Worm (Caenorhabditis elegans) whole organism, L3 larva: ENCODE results near the gene hcp-2.
A peak's percentile ranks its signal among the peaks of the same experiment; 100 is the strongest.

ENCODE experiments used
- ZK546.5 ChIP-seq: sonication (generic microtip); optimal IDR thresholded peaks from 2 replicates; lab custom pipeline; 2017; ENCODE audit warnings: missing biosample characterization, missing genetic modification characterization
- aly-2 ChIP-seq: fragments of 150-350 bp; optimal IDR thresholded peaks from 2 replicates; lab custom pipeline; 2014; ENCODE audit warnings: missing biosample characterization, missing genetic modification characterization
- ama-1 ChIP-seq: fragments of 150-350 bp; optimal IDR thresholded peaks from 2 replicates; lab custom pipeline; 2018
- ceh-16 ChIP-seq: sonication (generic microtip); optimal IDR thresholded peaks from 2 replicates; lab custom pipeline; 2017; ENCODE audit warnings: missing biosample characterization, missing genetic modification characterization
- ceh-28 ChIP-seq: fragments of 150-350 bp; optimal IDR thresholded peaks from 2 replicates; lab custom pipeline; 2014; ENCODE audit warnings: missing biosample characterization, missing genetic modification reagents, missing genetic modification characterization
- ceh-82 ChIP-seq: fragments of 150-350 bp; optimal IDR thresholded peaks from 2 replicates; lab custom pipeline; 2014; ENCODE audit warnings: missing biosample characterization, missing genetic modification characterization
- ceh-9 ChIP-seq: sonication (generic microtip); optimal IDR thresholded peaks from 2 replicates; lab custom pipeline; 2018; ENCODE audit warnings: missing biosample characterization, missing genetic modification characterization
- elt-2 ChIP-seq: sonication (generic microtip); optimal IDR thresholded peaks from 2 replicates; lab custom pipeline; 2016; ENCODE audit warnings: missing genetic modification reagents, mild to moderate bottlenecking, missing genetic modification characterization, missing compliant biosample characterization
- elt-3 ChIP-seq, 3 experiments: fragments of 150-350 bp in 1 of 3; sonication (generic microtip) in 2 of 3; optimal IDR thresholded peaks; 2 replicates in 2 of 3; 4 replicates in 1 of 3; lab custom pipeline; 2014 to 2017; ENCODE audit warnings: missing biosample characterization in 3 of 3, missing genetic modification characterization in 3 of 3
- eor-1 ChIP-seq, 2 experiments: fragments of 150-350 bp; optimal IDR thresholded peaks; 2 replicates each; lab custom pipeline; 2014 to 2018; ENCODE audit warnings: missing biosample characterization in 2 of 2, missing genetic modification characterization in 2 of 2
- fkh-10 ChIP-seq: sonication (generic microtip); optimal IDR thresholded peaks from 2 replicates; lab custom pipeline; 2017; ENCODE audit warnings: missing biosample characterization, missing genetic modification reagents, missing genetic modification characterization
- hmg-11 ChIP-seq: sonication (generic microtip); optimal IDR thresholded peaks from 2 replicates; lab custom pipeline; 2016; ENCODE audit warnings: missing genetic modification characterization, missing compliant biosample characterization
- lin-15B ChIP-seq: fragments of 150-350 bp; optimal IDR thresholded peaks from 2 replicates; lab custom pipeline; 2014; ENCODE audit warnings: missing biosample characterization, missing genetic modification characterization
- lin-39 ChIP-seq: fragments of 150-350 bp; optimal IDR thresholded peaks from 2 replicates; lab custom pipeline; 2018; ENCODE audit warnings: missing biosample characterization, missing genetic modification reagents, missing genetic modification characterization
- lsy-12 ChIP-seq: sonication (generic microtip); optimal IDR thresholded peaks from 2 replicates; lab custom pipeline; 2016; ENCODE audit warnings: mild to moderate bottlenecking, missing genetic modification characterization, missing compliant biosample characterization
- mdl-1 ChIP-seq: fragments of 150-350 bp; optimal IDR thresholded peaks from 2 replicates; lab custom pipeline; 2014; ENCODE audit warnings: missing biosample characterization, missing genetic modification characterization
- mml-1 ChIP-seq: fragments of 150-350 bp; sonication (generic microtip); optimal IDR thresholded peaks from 3 replicates; lab custom pipeline; 2014; ENCODE audit warnings: missing biosample characterization, missing genetic modification characterization
- nfya-1 ChIP-seq: sonication (generic microtip); optimal IDR thresholded peaks from 2 replicates; lab custom pipeline; 2017; ENCODE audit warnings: missing genetic modification characterization, mild to moderate bottlenecking, missing compliant biosample characterization, antibody characterized with exemption, moderate library complexity; ENCODE audit not compliant: insufficient read depth
- nhr-11 ChIP-seq: fragments of 150-350 bp; optimal IDR thresholded peaks from 2 replicates; lab custom pipeline; 2014; ENCODE audit warnings: missing biosample characterization, missing genetic modification characterization
- nhr-67 ChIP-seq: fragments of 150-350 bp; optimal IDR thresholded peaks from 2 replicates; lab custom pipeline; 2014; ENCODE audit warnings: missing biosample characterization, missing genetic modification characterization
- nhr-76 ChIP-seq: fragments of 150-350 bp; sonication (generic microtip); optimal IDR thresholded peaks from 5 replicates; lab custom pipeline; 2014; ENCODE audit warnings: missing biosample characterization, missing genetic modification characterization
- nhr-77 ChIP-seq: fragments of 150-350 bp; optimal IDR thresholded peaks from 2 replicates; lab custom pipeline; 2014; ENCODE audit warnings: missing biosample characterization, missing genetic modification characterization
- pha-4 ChIP-seq: fragments of 150-350 bp; optimal IDR thresholded peaks from 2 replicates; lab custom pipeline; 2014; ENCODE audit warnings: missing biosample characterization, missing genetic modification reagents, missing genetic modification characterization
- pqm-1 ChIP-seq: fragments of 150-350 bp; optimal IDR thresholded peaks from 2 replicates; lab custom pipeline; 2017; ENCODE audit warnings: missing biosample characterization, missing genetic modification characterization, inconsistent platforms
- sea-2 ChIP-seq: fragments of 150-350 bp; sonication (generic microtip); optimal IDR thresholded peaks from 4 replicates; lab custom pipeline; 2014; ENCODE audit warnings: missing biosample characterization, missing genetic modification reagents, missing genetic modification characterization
- skn-1 ChIP-seq: fragments of 150-350 bp; optimal IDR thresholded peaks from 2 replicates; lab custom pipeline; 2014; ENCODE audit warnings: missing biosample characterization, missing genetic modification characterization
- snpc-4 ChIP-seq: fragments of 150-350 bp; optimal IDR thresholded peaks from 2 replicates; lab custom pipeline; 2014; ENCODE audit warnings: missing biosample characterization, missing genetic modification characterization
- tbx-2 ChIP-seq: sonication (generic microtip); optimal IDR thresholded peaks from 2 replicates; lab custom pipeline; 2016; ENCODE audit warnings: mild to moderate bottlenecking, missing genetic modification characterization, missing compliant biosample characterization
- ztf-4 ChIP-seq: fragments of 150-350 bp; optimal IDR thresholded peaks from 2 replicates; lab custom pipeline; 2014; ENCODE audit warnings: missing biosample characterization, missing genetic modification characterization

The hcp-2 gene

ce11 chrV:9664620-9665019, 19.0 kb downstream of the hcp-2 start:
- TF ChIP-seq nfya-1 (tag; lab: Kevin White, UChicago), result peak; percentile 59
- TF ChIP-seq sea-2 (GFP tag; lab: Kevin White, UChicago), result no peak
- peak; percentile 43 for TF ChIP-seq mdl-1 (tag; lab: Kevin White, UChicago)
- no peak for TF ChIP-seq elt-3 (tag; optimal IDR thresholded peaks at IDR 0.05; lab: Kevin White, UChicago)
- TF ChIP-seq lin-39 (tag; lab: Kevin White, UChicago), result peak; percentile 74
- TF ChIP-seq lin-15B (tag; lab: Kevin White, UChicago), result peak; percentile 29
- TF ChIP-seq nhr-76 (tag; lab: Kevin White, UChicago), result no peak
- TF ChIP-seq ama-1 (lab: Kevin White, UChicago), result no peak
- peak; percentile 78 for TF ChIP-seq fkh-10 (GFP tag; lab: Kevin White, UChicago)
- TF ChIP-seq tbx-2 (tag; lab: Kevin White, UChicago), result no peak
- no peak for TF ChIP-seq ZK546.5 (tag; lab: Kevin White, UChicago)
- TF ChIP-seq ceh-9 (tag; lab: Kevin White, UChicago), result no peak
- no peak for TF ChIP-seq mml-1 (tag; lab: Kevin White, UChicago)

ce11 chrV:9666394-9666793, 20.7 kb downstream of the hcp-2 start, which contains the start of gene ZK287.1:
Gene ZK287.1 (plus strand): TSS chrV:9666694.
- TF ChIP-seq ZK546.5 (tag; lab: Kevin White, UChicago) (no peak), lin-39 (tag; lab: Kevin White, UChicago) (peak; percentile 15), nhr-11 (tag; lab: Kevin White, UChicago) (no peak), nfya-1 (tag; lab: Kevin White, UChicago) (peak; percentile 27), aly-2 (tag; lab: Kevin White, UChicago) (no peak)

DNA sequence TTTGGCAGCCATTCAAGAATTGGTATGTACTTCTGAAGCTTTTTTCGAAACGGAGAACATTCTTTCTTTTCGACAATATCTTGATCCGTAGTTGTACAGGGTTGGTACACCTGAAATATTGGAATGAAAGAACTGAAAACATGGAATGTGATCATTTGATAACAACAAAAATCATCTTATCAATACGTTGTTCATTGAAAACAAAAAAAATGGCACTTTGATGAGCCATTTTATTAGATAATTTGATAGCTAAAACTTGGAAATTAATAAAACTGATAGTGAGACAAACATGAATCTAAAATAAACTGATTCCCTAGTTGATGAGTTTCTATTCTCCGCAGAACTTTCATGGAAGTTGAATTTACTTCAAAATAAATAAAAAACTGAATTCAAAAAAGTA, 26.8 kb downstream of the hcp-2 start:
- peak; percentile 70 for TF ChIP-seq elt-2 (tag; lab: Kevin White, UChicago)
- no peak for TF ChIP-seq skn-1 (tag; lab: Kevin White, UChicago)

DNA sequence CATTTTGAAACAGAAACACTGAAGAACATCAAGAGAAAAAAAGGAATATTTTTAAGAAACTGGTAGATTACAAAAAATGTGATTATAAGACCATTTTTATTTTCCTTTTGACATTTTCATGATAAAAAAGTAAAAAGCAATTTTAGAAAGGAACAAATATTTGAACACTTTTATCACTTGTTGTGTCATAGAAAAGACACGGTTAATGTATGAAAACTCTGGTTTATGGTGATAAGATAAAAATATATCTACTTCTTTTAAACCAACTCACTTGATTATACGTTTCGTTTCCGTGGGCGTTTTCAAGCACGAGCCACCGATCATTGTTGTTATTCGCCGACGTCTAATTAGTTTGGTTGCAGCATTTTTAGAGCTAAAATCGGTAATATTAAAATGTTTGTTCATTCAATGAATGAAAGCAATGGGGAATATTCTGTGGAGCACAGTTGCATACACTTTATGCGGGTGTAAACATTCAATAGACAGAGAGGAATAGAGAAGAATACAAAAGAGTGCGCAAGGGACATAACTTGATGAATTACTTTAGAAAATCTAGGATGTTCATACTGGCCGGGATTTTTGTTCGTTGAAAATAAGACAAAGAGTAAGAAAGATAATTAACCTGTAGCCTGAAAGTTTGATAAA, 27.7 kb downstream of the hcp-2 start, which contains the start of gene sulp-8:
sulp-8 (minus strand) TSS at position 469 of the 645 bp plus-strand sequence.
- TF ChIP-seq ceh-28 (tag; lab: Kevin White, UChicago) (no peak), elt-2 (tag; lab: Kevin White, UChicago) (peak; percentile 71), pha-4 (tag; lab: Kevin White, UChicago) (peak; percentile 51)

DNA sequence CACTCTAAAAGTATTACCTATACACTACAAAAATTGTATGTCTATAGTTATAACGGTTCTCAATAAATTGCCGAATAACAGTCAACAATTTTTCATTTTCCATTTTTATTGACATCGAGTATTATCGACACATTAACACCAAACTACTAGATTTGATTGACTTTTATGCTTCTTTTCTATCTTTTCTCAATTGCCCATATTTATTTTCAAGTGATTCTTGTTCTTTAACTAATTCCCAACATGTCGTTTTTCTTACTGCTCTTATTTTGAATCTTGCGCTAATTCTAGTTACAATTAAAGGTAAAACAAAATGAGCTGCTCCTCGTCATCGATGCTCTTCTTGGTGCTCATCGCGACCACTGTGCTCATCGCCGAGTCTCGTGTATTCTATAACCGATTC, 32.3 kb downstream of the hcp-2 start, which contains the start of gene cthd-1:
cthd-1 (plus strand) TSS at position 301 of the 400 bp plus-strand sequence.
- no peak for TF ChIP-seq ama-1 (lab: Kevin White, UChicago)
- no peak for TF ChIP-seq sea-2 (GFP tag; lab: Kevin White, UChicago)
- TF ChIP-seq nhr-11 (tag; lab: Kevin White, UChicago), result no peak
- TF ChIP-seq nhr-67, result no peak
- no peak for TF ChIP-seq elt-2 (tag; lab: Kevin White, UChicago)
- TF ChIP-seq ztf-4 (tag; lab: Kevin White, UChicago), result no peak
- no peak for TF ChIP-seq lin-39 (tag; lab: Kevin White, UChicago)
- TF ChIP-seq ceh-16 (tag; lab: Kevin White, UChicago), result no peak
- TF ChIP-seq lsy-12, result no peak

DNA sequence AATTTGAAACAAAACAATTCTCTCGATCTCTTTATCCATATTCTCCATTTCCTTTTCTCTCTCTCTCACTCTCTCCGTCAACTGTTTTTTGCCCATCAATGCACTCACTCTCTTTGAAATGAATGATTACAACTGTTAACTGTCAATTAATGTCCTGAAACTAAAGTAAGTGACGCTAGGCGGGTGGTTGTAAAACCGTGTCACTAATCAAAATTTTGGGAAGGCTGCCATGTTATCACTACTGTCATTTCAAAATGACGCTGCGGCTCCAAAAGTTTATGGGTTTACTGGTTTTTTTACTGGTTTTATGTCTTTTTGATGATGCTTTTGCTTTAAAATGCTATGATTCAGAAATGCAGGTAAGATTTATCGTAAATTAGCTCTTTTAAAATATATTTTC, 33.5 kb downstream of the hcp-2 start, which contains the start of gene ZK287.9:
ZK287.9 (plus strand) TSS at position 192 of the 400 bp plus-strand sequence.
- TF ChIP-seq elt-2 (tag; lab: Kevin White, UChicago) (peak; percentile 67), hmg-11 (tag; lab: Kevin White, UChicago) (no peak), pqm-1 (tag; lab: Kevin White, UChicago) (peak; percentile 37), nfya-1 (tag; lab: Kevin White, UChicago) (no peak)
- TF ChIP-seq, all 47 proteins: peak for 2

DNA sequence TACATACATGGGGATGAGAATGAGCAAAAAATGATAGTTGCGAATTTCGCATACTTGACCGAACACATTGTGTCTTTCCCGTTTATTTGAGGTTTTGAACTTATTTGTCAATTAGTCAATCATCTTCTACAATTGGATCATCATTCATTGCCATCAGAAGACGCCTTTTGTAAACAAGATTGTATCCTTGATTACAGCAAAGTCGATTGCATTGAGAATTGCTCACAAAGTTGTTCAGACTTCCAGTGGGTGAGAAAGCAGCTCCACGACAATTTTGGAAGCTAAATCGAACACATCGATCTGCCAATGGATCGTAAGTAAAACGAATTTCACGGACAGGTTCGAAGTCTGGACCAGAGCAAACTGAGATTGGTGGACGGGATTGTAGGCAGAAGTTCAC, 34.6 kb downstream of the hcp-2 start:
- TF ChIP-seq mdl-1 (tag; lab: Kevin White, UChicago) (no peak), ceh-16 (tag; lab: Kevin White, UChicago) (no peak), ceh-82 (tag; lab: Kevin White, UChicago) (no peak), eor-1 (tag; optimal IDR thresholded peaks at IDR 0.05; lab: Kevin White, UChicago) (no peak), hmg-11 (tag; lab: Kevin White, UChicago) (no peak), aly-2 (tag; lab: Kevin White, UChicago) (no peak), nhr-77 (tag; lab: Kevin White, UChicago) (no peak), snpc-4 (tag; lab: Kevin White, UChicago) (no peak)
